Fruit fly (Drosophila melanogaster) whole organism, embryonic: ENCODE data around the gene RhoGAP93B.

Source experiments
- Asciz ChIP-seq: fragments of 200-800 bp; sonication (Bioruptor generic); optimal IDR thresholded peaks from 2 replicates; lab custom pipeline; 2017; ENCODE audit warnings: missing biosample characterization, mild to moderate bottlenecking, missing genetic modification characterization, missing genetic modification reagents
- Atf-2 ChIP-seq: fragments of 200-800 bp; sonication (Bioruptor generic); optimal IDR thresholded peaks from 2 replicates; lab custom pipeline; 2016; ENCODE audit warnings: missing biosample characterization, missing genetic modification characterization
- CG1024 ChIP-seq: fragments of 200-800 bp; sonication (Bioruptor generic); IDR thresholded peaks from 2 replicates; pipeline ENCODE4 v1.3.6; 2022; ENCODE audit warnings: missing biosample characterization, missing genetic modification characterization
- CG10274 ChIP-seq: fragments of 200-800 bp; sonication (Bioruptor generic); optimal IDR thresholded peaks from 3 replicates; lab custom pipeline; 2017; ENCODE audit warnings: missing biosample characterization, mild to moderate bottlenecking, missing genetic modification characterization
- CG11398 ChIP-seq: fragments of 200-800 bp; sonication (Bioruptor generic); optimal IDR thresholded peaks from 2 replicates; lab custom pipeline; 2016; ENCODE audit warnings: missing biosample characterization, missing genetic modification characterization
- CG11456 ChIP-seq: fragments of 200-800 bp; sonication (Bioruptor generic); IDR thresholded peaks from 3 replicates; pipeline ENCODE4 v1.3.6; 2022; ENCODE audit warnings: missing biosample characterization, missing genetic modification characterization
- CG12104 ChIP-seq: fragments of 200-800 bp; sonication (Bioruptor generic); optimal IDR thresholded peaks from 3 replicates; lab custom pipeline; 2016; ENCODE audit warnings: missing biosample characterization, missing genetic modification characterization
- CG13296 ChIP-seq: fragments of 200-800 bp; sonication (Bioruptor generic); optimal IDR thresholded peaks from 3 replicates; lab custom pipeline; 2018; ENCODE audit warnings: missing biosample characterization, mild to moderate bottlenecking, missing genetic modification characterization
- CG17328 ChIP-seq: fragments of 200-800 bp; sonication (Bioruptor generic); IDR thresholded peaks from 2 replicates; pipeline ENCODE4 v1.3.6; 2022; ENCODE audit warnings: missing biosample characterization, missing genetic modification characterization
- CG2129 ChIP-seq: fragments of 200-800 bp; sonication (Bioruptor generic); IDR thresholded peaks from 2 replicates; pipeline ENCODE4 v1.3.6; 2022; ENCODE audit warnings: missing biosample characterization, missing genetic modification characterization; ENCODE audit not compliant: partially characterized antibody
- CG2202 ChIP-seq: fragments of 200-800 bp; sonication (Bioruptor generic); optimal IDR thresholded peaks from 2 replicates; lab custom pipeline; 2018; ENCODE audit warnings: missing biosample characterization, mild to moderate bottlenecking, missing genetic modification characterization
- CG2678 ChIP-seq: fragments of 200-800 bp; sonication (Bioruptor generic); optimal IDR thresholded peaks from 3 replicates; lab custom pipeline; 2019; ENCODE audit warnings: missing biosample characterization, mild to moderate bottlenecking, missing genetic modification characterization, moderate library complexity
- CG31224 ChIP-seq: fragments of 200-800 bp; sonication (Bioruptor generic); IDR thresholded peaks from 2 replicates; pipeline ENCODE4 v1.3.6; 2022; ENCODE audit warnings: missing biosample characterization, missing genetic modification characterization
- CG31365 ChIP-seq: fragments of 200-800 bp; sonication (Bioruptor generic); optimal IDR thresholded peaks from 2 replicates; lab custom pipeline; 2018; ENCODE audit warnings: missing biosample characterization, mild to moderate bottlenecking, missing genetic modification characterization
- CG31441 ChIP-seq: fragments of 200-800 bp; sonication (Bioruptor generic); IDR thresholded peaks from 2 replicates; pipeline ENCODE4 v1.3.6; 2022; ENCODE audit warnings: missing biosample characterization, missing genetic modification characterization
- CG3281 ChIP-seq: fragments of 200-800 bp; sonication (Bioruptor generic); optimal IDR thresholded peaks from 3 replicates; lab custom pipeline; 2017; ENCODE audit warnings: missing biosample characterization, mild to moderate bottlenecking, missing genetic modification characterization
- CG3847 ChIP-seq: fragments of 200-800 bp; sonication (Bioruptor generic); IDR thresholded peaks from 2 replicates; pipeline ENCODE4 v1.3.6; 2022; ENCODE audit warnings: missing biosample characterization, missing genetic modification characterization
- CG4404 ChIP-seq: fragments of 200-800 bp; sonication (Bioruptor generic); IDR thresholded peaks from 2 replicates; pipeline ENCODE4 v1.3.6; 2022; ENCODE audit warnings: missing biosample characterization, missing genetic modification characterization
- CG4854 ChIP-seq: fragments of 200-800 bp; sonication (Bioruptor generic); optimal IDR thresholded peaks from 2 replicates; lab custom pipeline; 2016; ENCODE audit warnings: missing biosample characterization, missing genetic modification characterization, inconsistent platforms
- CG6175 ChIP-seq: fragments of 200-800 bp; sonication (Bioruptor generic); IDR thresholded peaks from 3 replicates; pipeline ENCODE4 v1.3.6; 2022; ENCODE audit warnings: missing biosample characterization, missing genetic modification characterization
- CG7271 ChIP-seq: fragments of 200-800 bp; sonication (Bioruptor generic); optimal IDR thresholded peaks from 2 replicates; lab custom pipeline; 2018; ENCODE audit warnings: missing biosample characterization, mild to moderate bottlenecking, missing genetic modification characterization, moderate library complexity
- CG8478 ChIP-seq: fragments of >200 bp; optimal IDR thresholded peaks from 2 replicates; lab custom pipeline; 2018
- CG9797 ChIP-seq: fragments of 200-800 bp; sonication (Bioruptor generic); optimal IDR thresholded peaks from 3 replicates; lab custom pipeline; 2018; ENCODE audit warnings: missing biosample characterization, mild to moderate bottlenecking, missing genetic modification characterization
- Camta ChIP-seq: fragments of 200-800 bp; sonication (Bioruptor generic); optimal IDR thresholded peaks from 2 replicates; lab custom pipeline; 2016; ENCODE audit warnings: missing biosample characterization, missing genetic modification characterization
- Deaf1 ChIP-seq: fragments of 200-800 bp; optimal IDR thresholded peaks from 3 replicates; lab custom pipeline; 2019; ENCODE audit warnings: missing biosample characterization, mild to moderate bottlenecking, missing genetic modification characterization, moderate library complexity
- Dref ChIP-seq: fragments of 200-800 bp; sonication (Bioruptor generic); IDR thresholded peaks from 2 replicates; pipeline ENCODE4 v1.3.6; 2022; ENCODE audit warnings: missing biosample characterization, missing genetic modification characterization
- Eip74EF ChIP-seq, 2 experiments: fragments of 200-800 bp in 1 of 2; fragments of >200 bp in 1 of 2; sonication (Bioruptor generic) in 1 of 2; optimal IDR thresholded peaks; 2 replicates each; lab custom pipeline; 2017 to 2019; ENCODE audit warnings: missing biosample characterization in 2 of 2, missing genetic modification characterization in 2 of 2, mild to moderate bottlenecking in 1 of 2, moderate library complexity in 1 of 2
- Fer2 ChIP-seq: fragments of 200-800 bp; sonication (Bioruptor generic); optimal IDR thresholded peaks from 2 replicates; lab custom pipeline; 2018; ENCODE audit warnings: missing biosample characterization, mild to moderate bottlenecking, missing genetic modification characterization, moderate library complexity
- Hmx ChIP-seq: fragments of 200-800 bp; sonication (Bioruptor generic); optimal IDR thresholded peaks from 2 replicates; lab custom pipeline; 2016; ENCODE audit warnings: missing biosample characterization, missing genetic modification characterization
- Lpt ChIP-seq: fragments of >200 bp; optimal IDR thresholded peaks from 2 replicates; lab custom pipeline; 2018; ENCODE audit warnings: missing biosample characterization, missing genetic modification characterization
- Ravus ChIP-seq: fragments of 200-800 bp; sonication (Bioruptor generic); IDR thresholded peaks from 2 replicates; pipeline ENCODE4 v1.3.6; 2022; ENCODE audit warnings: missing biosample characterization, missing genetic modification characterization
- YL-1 ChIP-seq: fragments of 200-800 bp; sonication (Bioruptor generic); optimal IDR thresholded peaks from 3 replicates; lab custom pipeline; 2017; ENCODE audit warnings: missing biosample characterization, mild to moderate bottlenecking, missing genetic modification characterization
- al ChIP-seq: fragments of 200-800 bp; sonication (Bioruptor generic); IDR thresholded peaks from 2 replicates; pipeline ENCODE4 v1.3.6; 2022; ENCODE audit warnings: missing biosample characterization, missing genetic modification characterization
- ap ChIP-seq: fragments of 200-800 bp; sonication (Bioruptor generic); IDR thresholded peaks from 2 replicates; pipeline ENCODE4 v1.3.6; 2022; ENCODE audit warnings: missing biosample characterization, missing genetic modification characterization
- ci ChIP-seq: fragments of 200-800 bp; sonication (Bioruptor generic); IDR thresholded peaks from 3 replicates; pipeline ENCODE4 v1.3.6; 2022; ENCODE audit warnings: missing biosample characterization, missing genetic modification characterization
- cwo ChIP-seq: fragments of 200-800 bp; sonication (Bioruptor generic); optimal IDR thresholded peaks from 3 replicates; lab custom pipeline; 2017; ENCODE audit warnings: missing biosample characterization, missing genetic modification characterization, mild to moderate bottlenecking, moderate library complexity, missing genetic modification reagents
- esg ChIP-seq: fragments of 200-800 bp; sonication (Bioruptor generic); conservative IDR thresholded peaks from 2 replicates; pipeline ENCODE4 v1.3.6; 2022; ENCODE audit warnings: missing biosample characterization, missing genetic modification characterization
- gem ChIP-seq: fragments of 200-800 bp; sonication (Bioruptor generic); optimal IDR thresholded peaks from 2 replicates; lab custom pipeline; 2019; ENCODE audit warnings: missing biosample characterization, mild to moderate bottlenecking, missing genetic modification characterization, moderate library complexity
- h ChIP-seq: fragments of >200 bp; optimal IDR thresholded peaks from 2 replicates; lab custom pipeline; 2017
- luna ChIP-seq: fragments of 200-800 bp; sonication (Bioruptor generic); optimal IDR thresholded peaks from 2 replicates; lab custom pipeline; 2016; ENCODE audit warnings: missing biosample characterization, missing genetic modification characterization
- peb ChIP-seq: fragments of 200-800 bp; sonication (Bioruptor generic); IDR thresholded peaks from 2 replicates; pipeline ENCODE4 v1.3.6; 2022; ENCODE audit warnings: missing biosample characterization, missing genetic modification characterization
- pfk ChIP-seq: fragments of 200-800 bp; sonication (Bioruptor generic); optimal IDR thresholded peaks from 2 replicates; lab custom pipeline; 2018; ENCODE audit warnings: missing biosample characterization, mild to moderate bottlenecking, missing genetic modification characterization, moderate library complexity
- pita ChIP-seq: fragments of 200-800 bp; sonication (Bioruptor generic); optimal IDR thresholded peaks from 2 replicates; lab custom pipeline; 2017; ENCODE audit warnings: missing biosample characterization, mild to moderate bottlenecking, missing genetic modification characterization
- sd ChIP-seq: fragments of 200-800 bp; sonication (Bioruptor generic); optimal IDR thresholded peaks from 3 replicates; lab custom pipeline; 2018; ENCODE audit warnings: missing biosample characterization, mild to moderate bottlenecking, missing genetic modification characterization, moderate library complexity
- sima ChIP-seq: fragments of 200-800 bp; sonication (Bioruptor generic); optimal IDR thresholded peaks from 2 replicates; lab custom pipeline; 2016; ENCODE audit warnings: missing biosample characterization, missing genetic modification characterization
- sqz ChIP-seq: fragments of 200-800 bp; sonication (Bioruptor generic); optimal IDR thresholded peaks from 3 replicates; lab custom pipeline; 2018; ENCODE audit warnings: missing biosample characterization, mild to moderate bottlenecking, missing genetic modification characterization
- tio ChIP-seq: fragments of 200-800 bp; sonication (Bioruptor generic); optimal IDR thresholded peaks from 2 replicates; lab custom pipeline; 2017; ENCODE audit warnings: missing biosample characterization, missing genetic modification characterization, inconsistent platforms
- twi ChIP-seq: fragments of 200-800 bp; optimal IDR thresholded peaks from 2 replicates; lab custom pipeline; 2019; ENCODE audit warnings: missing biosample characterization, mild to moderate bottlenecking, missing genetic modification characterization, moderate library complexity
- unc-4 ChIP-seq: fragments of 200-800 bp; sonication (Bioruptor generic); IDR thresholded peaks from 2 replicates; pipeline ENCODE4 v1.3.6; 2022; ENCODE audit warnings: missing biosample characterization, missing genetic modification characterization; ENCODE audit not compliant: partially characterized antibody
- wor ChIP-seq: fragments of 200-800 bp; sonication (Bioruptor generic); IDR thresholded peaks from 2 replicates; pipeline ENCODE4 v1.3.6; 2022; ENCODE audit warnings: missing biosample characterization, missing genetic modification characterization
- zfh2 ChIP-seq: fragments of 200-800 bp; sonication (Bioruptor generic); optimal IDR thresholded peaks from 2 replicates; lab custom pipeline; 2016; ENCODE audit warnings: missing biosample characterization, missing genetic modification characterization

The RhoGAP93B gene

DNA sequence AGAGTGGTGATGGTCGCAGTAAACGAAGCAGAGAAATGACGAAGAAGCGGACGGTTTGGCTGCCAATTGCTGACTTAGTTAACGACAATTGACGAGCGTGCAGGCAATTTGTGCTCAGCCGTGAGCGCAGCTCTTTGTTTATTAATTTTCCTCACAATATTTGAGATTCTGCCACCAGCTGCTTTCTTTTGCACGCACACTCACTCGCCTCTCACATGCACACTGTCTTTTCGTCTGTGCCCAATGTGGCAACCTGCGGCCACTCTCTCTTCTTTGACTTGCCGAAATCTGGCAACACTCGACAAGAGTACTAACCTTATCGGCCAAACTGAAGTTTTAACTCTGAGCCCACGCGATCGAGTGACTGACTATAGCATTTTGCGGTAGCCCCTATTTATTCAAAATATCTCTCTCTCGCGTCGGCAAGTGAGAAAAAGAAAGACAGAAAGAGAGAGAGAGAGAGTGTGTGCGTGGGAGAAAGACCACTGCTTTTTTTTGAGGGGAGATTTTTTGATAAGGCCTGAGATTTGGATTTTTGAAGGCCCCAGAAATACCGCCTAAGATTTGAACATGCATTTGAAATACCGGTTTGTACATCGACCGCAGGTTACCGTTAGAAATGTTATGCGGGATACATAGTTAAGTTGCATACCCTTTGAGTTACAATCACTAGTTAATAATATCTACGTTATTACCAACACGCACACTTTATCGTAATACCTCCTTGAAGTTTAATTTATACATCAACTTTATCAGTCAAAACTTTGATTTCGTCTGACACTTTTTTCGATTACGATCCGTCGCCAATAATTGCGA is 37.0 kb downstream of the RhoGAP93B start, which contains the start of gene Mvl (continued):
- no peak; the same call in 1 of the 2 replicates for TF ChIP-seq Ravus (GFP tag; lab: Robert Waterston, UW)
- peak; percentile 8 for TF ChIP-seq sd (tag; lab: Kevin White, UChicago)
- TF ChIP-seq CG7271 (tag; lab: Kevin White, UChicago): no peak
- no peak for TF ChIP-seq CG12104 (GFP tag; lab: Kevin White, UChicago)
- TF ChIP-seq luna (GFP tag; lab: Kevin White, UChicago): no peak
- TF ChIP-seq esg (GFP tag; lab: Robert Waterston, UW): no peak
- no peak for TF ChIP-seq CG4854 (GFP tag; lab: Kevin White, UChicago)
- TF ChIP-seq CG31365 (tag; lab: Kevin White, UChicago): peak; percentile 2
- TF ChIP-seq CG3847 (GFP tag; lab: Robert Waterston, UW): peak; percentile 34; the same call in 1 of the 2 replicates
- no peak for TF ChIP-seq Eip74EF (GFP tag; optimal IDR thresholded peaks at IDR 0.05; lab: Kevin White, UChicago)
- TF ChIP-seq CG2129 (GFP tag; lab: Robert Waterston, UW): no peak
- TF ChIP-seq YL-1: peak; percentile 22
- TF ChIP-seq CG6175 (GFP tag; lab: Robert Waterston, UW): peak; percentile 89
- TF ChIP-seq unc-4 (GFP tag; lab: Robert Waterston, UW): no peak
- TF ChIP-seq sima (GFP tag; lab: Kevin White, UChicago): no peak
- no peak for TF ChIP-seq Camta
- TF ChIP-seq CG13296 (GFP tag; lab: Kevin White, UChicago): no peak
- TF ChIP-seq pfk (GFP tag; lab: Kevin White, UChicago): peak; percentile 30
- no peak for TF ChIP-seq CG31441 (GFP tag; lab: Robert Waterston, UW)
- no peak for TF ChIP-seq CG8478
- no peak for TF ChIP-seq al (GFP tag; lab: Robert Waterston, UW)
- TF ChIP-seq Hmx (GFP tag; lab: Kevin White, UChicago): no peak
- TF ChIP-seq CG2678 (tag; lab: Kevin White, UChicago): no peak
- no peak for TF ChIP-seq wor (GFP tag; lab: Robert Waterston, UW)
- no peak for TF ChIP-seq ci (GFP tag; lab: Robert Waterston, UW)
- TF ChIP-seq CG17328 (GFP tag; lab: Robert Waterston, UW): no peak
- TF ChIP-seq CG11398 (GFP tag; lab: Kevin White, UChicago): no peak
- TF ChIP-seq Atf-2: no peak
- no peak for TF ChIP-seq CG4404 (GFP tag; lab: Robert Waterston, UW)
- no peak for TF ChIP-seq gem (tag; lab: Kevin White, UChicago)
- TF ChIP-seq twi (tag; lab: Kevin White, UChicago): no peak
- no peak for TF ChIP-seq CG31224
- peak; percentile 17 for TF ChIP-seq CG9797 (GFP tag; lab: Kevin White, UChicago)
- peak; percentile 38 for TF ChIP-seq Deaf1 (tag; lab: Kevin White, UChicago)
- no peak for TF ChIP-seq Fer2 (tag; lab: Kevin White, UChicago)
- TF ChIP-seq h (lab: Kevin White, UChicago): no peak
- no peak for TF ChIP-seq tio (GFP tag; lab: Kevin White, UChicago)
- TF ChIP-seq Asciz (GFP tag; lab: Kevin White, UChicago): no peak
- peak; percentile 30 for TF ChIP-seq cwo (GFP tag; lab: Kevin White, UChicago)
- no peak for TF ChIP-seq ap (GFP tag; lab: Robert Waterston, UW)
- no peak for TF ChIP-seq sqz (GFP tag; lab: Kevin White, UChicago)
- no peak for TF ChIP-seq CG10274 (GFP tag; lab: Kevin White, UChicago)
- TF ChIP-seq zfh2 (GFP tag; lab: Kevin White, UChicago): no peak
- TF ChIP-seq CG3281 (GFP tag; lab: Kevin White, UChicago): no peak
- no peak for TF ChIP-seq peb (GFP tag; lab: Robert Waterston, UW)
- TF ChIP-seq pita (GFP tag; lab: Kevin White, UChicago): no peak
- TF ChIP-seq CG2202: no peak
- TF ChIP-seq Dref: no peak
- no peak for TF ChIP-seq Lpt (GFP tag; lab: Kevin White, UChicago)
- TF ChIP-seq CG1024: no peak
- TF ChIP-seq CG11456: no peak
